Fruit fly (Drosophila melanogaster): Measurements from ENCODE around the gene CG33689.
A peak's percentile ranks its signal among the peaks of the same experiment; 100 is the strongest.

Gene CG33689

DNA sequence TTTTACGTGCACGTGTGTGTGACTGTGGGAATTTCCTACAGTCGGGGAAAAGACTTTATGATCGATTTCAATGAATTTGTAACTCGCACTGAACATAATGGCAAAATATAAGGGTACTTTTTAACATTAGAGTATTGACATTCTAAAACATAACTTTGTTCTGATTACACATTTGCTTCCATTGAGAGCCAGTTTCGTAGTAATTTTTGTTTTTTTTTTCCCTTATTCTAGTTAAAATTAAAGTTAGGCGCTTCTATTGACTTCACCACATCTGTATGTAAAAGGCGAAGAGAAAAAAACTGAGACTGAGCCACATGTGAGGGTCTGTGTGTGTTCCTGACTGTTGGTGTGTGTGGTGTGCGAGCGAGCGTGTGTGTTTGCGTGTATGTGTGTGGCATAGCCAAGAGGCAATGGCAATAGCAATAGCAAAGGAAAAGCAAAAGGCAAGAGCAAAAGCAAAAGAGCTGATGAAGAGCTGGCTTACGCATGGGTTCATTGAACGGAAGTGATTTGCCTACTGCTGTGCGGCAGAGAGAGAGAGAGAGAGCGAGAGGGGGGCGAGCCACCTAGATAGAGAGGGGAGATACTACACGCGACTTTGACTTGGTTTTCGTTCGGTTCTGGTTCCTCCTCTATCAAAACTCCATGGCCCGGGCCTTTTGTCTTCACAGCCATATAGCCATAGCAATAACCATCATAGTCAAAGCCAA lies 38.0 kb upstream of the CG33689 start (continued):
- peak; percentile 77 for TF ChIP-seq zfh2 (GFP tag; optimal IDR thresholded peaks at IDR 0.05)
- peak; percentile 51 for TF ChIP-seq CG4820 (GFP tag; optimal IDR thresholded peaks at IDR 0.05)
- TF ChIP-seq eve (GFP tag; optimal IDR thresholded peaks at IDR 0.05) = peak in 1 of 2 experiments; percentile 92
- TF ChIP-seq nom (GFP tag; optimal IDR thresholded peaks at IDR 0.05) = peak; percentile 5
- TF ChIP-seq CG11696 (GFP tag; IDR thresholded peaks at IDR 0.05) = peak; percentile 88
- peak; percentile 7 for TF ChIP-seq CG10462 (GFP tag; optimal IDR thresholded peaks at IDR 0.05)
- peak; percentile 19 for TF ChIP-seq CG12769 (tag; optimal IDR thresholded peaks at IDR 0.05)
- no peak for TF ChIP-seq wdn (GFP tag; IDR thresholded peaks at IDR 0.05)
- TF ChIP-seq Side (GFP tag; optimal IDR thresholded peaks at IDR 0.05) = peak; percentile 43
- TF ChIP-seq CG2678 (tag; optimal IDR thresholded peaks at IDR 0.05) = peak; percentile 90
- peak; percentile 51 for TF ChIP-seq CG8089 (GFP tag; optimal IDR thresholded peaks at IDR 0.05)
- TF ChIP-seq Dbx (GFP tag; IDR thresholded peaks at IDR 0.05) = peak; percentile 62; the same call in 2 of the 3 replicates
- TF ChIP-seq sug (tag; optimal IDR thresholded peaks at IDR 0.05) = peak; percentile 65
- no peak for TF ChIP-seq CG8359 (GFP tag; optimal IDR thresholded peaks at IDR 0.05; ENCODE audit: borderline replicate concordance)
- peak; percentile 85 for TF ChIP-seq dmrt99B (tag; optimal IDR thresholded peaks at IDR 0.05)
- peak; percentile 84 for TF ChIP-seq PHDP (tag; optimal IDR thresholded peaks at IDR 0.05)
- peak; percentile 31 for TF ChIP-seq NC2β (GFP tag; optimal IDR thresholded peaks at IDR 0.05)
- peak; percentile 63 for TF ChIP-seq CG17328 (GFP tag; IDR thresholded peaks at IDR 0.05)
- TF ChIP-seq HmgD (GFP tag; optimal IDR thresholded peaks at IDR 0.05) = peak; percentile 5
- TF ChIP-seq Nf-YB (GFP tag; optimal IDR thresholded peaks at IDR 0.05) = peak; percentile 53
- TF ChIP-seq insv (GFP tag; optimal IDR thresholded peaks at IDR 0.05) = peak in 1 of 2 experiments; percentile 9
- TF ChIP-seq CG13624 (GFP tag; optimal IDR thresholded peaks at IDR 0.05) = peak; percentile 76
- peak; percentile 72 for TF ChIP-seq Atf6 (GFP tag; IDR thresholded peaks at IDR 0.05)
- TF ChIP-seq gcm (GFP tag; optimal IDR thresholded peaks at IDR 0.05) = peak; percentile 67
- no peak for TF ChIP-seq CG9797 (GFP tag; optimal IDR thresholded peaks at IDR 0.05)
- peak; percentile 24; the same call in 1 of the 2 replicates for TF ChIP-seq sim (GFP tag; IDR thresholded peaks at IDR 0.05)
- TF ChIP-seq bcd (GFP tag; optimal IDR thresholded peaks at IDR 0.05) = peak; percentile 63
- TF ChIP-seq jigr1 (GFP tag; IDR thresholded peaks at IDR 0.05) = no peak
- peak; percentile 45 for TF ChIP-seq Dad (GFP tag; optimal IDR thresholded peaks at IDR 0.05)
- no peak for TF ChIP-seq Stat92E (GFP tag; optimal IDR thresholded peaks at IDR 0.05)
- TF ChIP-seq Mes4 (GFP tag; optimal IDR thresholded peaks at IDR 0.05) = peak; percentile 42
- TF ChIP-seq CG2889 (GFP tag; IDR thresholded peaks at IDR 0.05) = no peak
- TF ChIP-seq NK7.1 (GFP tag; optimal IDR thresholded peaks at IDR 0.05) = no peak
- TF ChIP-seq Oli (tag; optimal IDR thresholded peaks at IDR 0.05) = peak; percentile 78
- TF ChIP-seq salm (tag; optimal IDR thresholded peaks at IDR 0.05) = peak; percentile 48
- TF ChIP-seq Lhr (GFP tag; optimal IDR thresholded peaks at IDR 0.05) = peak; percentile 6
- TF ChIP-seq MESR4 (GFP tag; optimal IDR thresholded peaks at IDR 0.05) = no peak
- TF ChIP-seq hth (optimal IDR thresholded peaks at IDR 0.05) = no peak
- no peak for TF ChIP-seq CG31388 (GFP tag; optimal IDR thresholded peaks at IDR 0.05)
- no peak for TF ChIP-seq hbn (GFP tag; IDR thresholded peaks at IDR 0.05; ENCODE audit: partially characterized antibody)
- no peak for TF ChIP-seq en (GFP tag; optimal IDR thresholded peaks at IDR 0.05)
- peak; percentile 55 for TF ChIP-seq Bteb2 (GFP tag; optimal IDR thresholded peaks at IDR 0.05)
- TF ChIP-seq CG9437 (GFP tag; optimal IDR thresholded peaks at IDR 0.05) = peak; percentile 65
- TF ChIP-seq onecut (GFP tag; IDR thresholded peaks at IDR 0.05) = peak; percentile 46
- no peak for TF ChIP-seq bbx (GFP tag; IDR thresholded peaks at IDR 0.05; ENCODE audit: partially characterized antibody)
- TF ChIP-seq oc (tag; optimal IDR thresholded peaks at IDR 0.05) = peak; percentile 33
- TF ChIP-seq so (GFP tag; IDR thresholded peaks at IDR 0.05) = peak; percentile 87
- peak; percentile 6 for TF ChIP-seq sima (GFP tag; optimal IDR thresholded peaks at IDR 0.05)
- no peak for TF ChIP-seq ash1 (GFP tag; optimal IDR thresholded peaks at IDR 0.05)
- TF ChIP-seq stc (GFP tag; IDR thresholded peaks at IDR 0.05) = no peak; the same call in 1 of the 2 replicates
